Fruit fly (Drosophila melanogaster) whole organism, embryonic: ENCODE measurements around the gene CG42852.

ENCODE experiments used
- Aef1 ChIP-seq: fragments of 200-800 bp; sonication (Bioruptor generic); IDR thresholded peaks from 3 replicates; pipeline ENCODE4 v1.3.6; 2022; ENCODE audit warnings: missing biosample characterization, missing genetic modification characterization
- Atf3 ChIP-seq: fragments of 200-800 bp; sonication (Bioruptor generic); optimal IDR thresholded peaks from 3 replicates; lab custom pipeline; 2016; ENCODE audit warnings: missing biosample characterization, missing genetic modification characterization
- Awh ChIP-seq: fragments of 200-800 bp; sonication (Bioruptor generic); IDR thresholded peaks from 2 replicates; pipeline ENCODE4, ENCODE4 v1.3.6; 2022; ENCODE audit warnings: missing biosample characterization, missing genetic modification characterization
- CG10321 ChIP-seq: fragments of 200-800 bp; sonication (Bioruptor generic); IDR thresholded peaks from 2 replicates; pipeline ENCODE4 v1.3.6; 2022; ENCODE audit warnings: missing biosample characterization, missing genetic modification characterization
- CG12219 ChIP-seq: fragments of 200-800 bp; sonication (Bioruptor generic); optimal IDR thresholded peaks from 3 replicates; lab custom pipeline; 2018; ENCODE audit warnings: missing biosample characterization, mild to moderate bottlenecking, missing genetic modification characterization
- CG12299 ChIP-seq: fragments of 200-800 bp; sonication (Bioruptor generic); optimal IDR thresholded peaks from 2 replicates; lab custom pipeline; 2018; ENCODE audit warnings: missing biosample characterization, mild to moderate bottlenecking, missing genetic modification characterization
- CG1233 ChIP-seq: fragments of 200-800 bp; sonication (Bioruptor generic); optimal IDR thresholded peaks from 4 replicates; lab custom pipeline; 2018; ENCODE audit warnings: missing biosample characterization, mild to moderate bottlenecking, missing genetic modification characterization
- CG13287 ChIP-seq: fragments of 200-800 bp; sonication (Bioruptor generic); IDR thresholded peaks from 2 replicates; pipeline ENCODE4 v1.3.6; 2022; ENCODE audit warnings: missing biosample characterization, missing genetic modification characterization; ENCODE audit not compliant: partially characterized antibody
- CG14667 ChIP-seq: fragments of 200-800 bp; sonication (Bioruptor generic); IDR thresholded peaks from 2 replicates; pipeline ENCODE4 v1.3.6; 2022; ENCODE audit warnings: missing biosample characterization, missing genetic modification characterization
- CG1647 ChIP-seq: fragments of 200-800 bp; sonication (Bioruptor generic); optimal IDR thresholded peaks from 3 replicates; lab custom pipeline; 2016; ENCODE audit warnings: missing biosample characterization, missing genetic modification characterization
- CG33213 ChIP-seq: fragments of 200-800 bp; sonication (Bioruptor generic); optimal IDR thresholded peaks from 3 replicates; lab custom pipeline; 2016; ENCODE audit warnings: missing biosample characterization, missing genetic modification characterization
- CG34224 ChIP-seq: fragments of 200-800 bp; sonication (Bioruptor generic); IDR thresholded peaks from 3 replicates; pipeline ENCODE4 v1.3.6; 2022; ENCODE audit warnings: missing biosample characterization, missing genetic modification characterization; ENCODE audit not compliant: partially characterized antibody
- CG3726 ChIP-seq: fragments of 200-800 bp; sonication (Bioruptor generic); IDR thresholded peaks from 3 replicates; pipeline ENCODE4, ENCODE4 v1.3.6; 2022; ENCODE audit warnings: missing biosample characterization, missing genetic modification characterization
- CG42726 ChIP-seq: fragments of 200-800 bp; sonication (Bioruptor generic); IDR thresholded peaks from 2 replicates; pipeline ENCODE4 v1.3.6; 2022; ENCODE audit warnings: missing biosample characterization, missing genetic modification characterization; ENCODE audit not compliant: partially characterized antibody
- CG4820 ChIP-seq: fragments of 200-800 bp; sonication (Bioruptor generic); optimal IDR thresholded peaks from 3 replicates; lab custom pipeline; 2016; ENCODE audit warnings: missing biosample characterization, missing genetic modification characterization
- CG5953 ChIP-seq: fragments of 200-800 bp; sonication (Bioruptor generic); IDR thresholded peaks from 2 replicates; pipeline ENCODE4 v1.3.6; 2022; ENCODE audit warnings: missing biosample characterization, missing genetic modification characterization
- CG6175 ChIP-seq: fragments of 200-800 bp; sonication (Bioruptor generic); IDR thresholded peaks from 3 replicates; pipeline ENCODE4 v1.3.6; 2022; ENCODE audit warnings: missing biosample characterization, missing genetic modification characterization
- CG7928 ChIP-seq: fragments of 200-800 bp; sonication (Bioruptor generic); optimal IDR thresholded peaks from 2 replicates; lab custom pipeline; 2017; ENCODE audit warnings: missing biosample characterization, mild to moderate bottlenecking, missing genetic modification characterization
- CG8388 ChIP-seq: fragments of 200-800 bp; sonication (Bioruptor generic); optimal IDR thresholded peaks from 2 replicates; lab custom pipeline; 2019; ENCODE audit warnings: missing biosample characterization, mild to moderate bottlenecking, missing genetic modification characterization, moderate library complexity
- CG9215 ChIP-seq: fragments of 200-800 bp; sonication (Bioruptor generic); IDR thresholded peaks from 2 replicates; pipeline ENCODE4 v1.3.6; 2022; ENCODE audit warnings: missing biosample characterization, missing genetic modification characterization
- CG9932 ChIP-seq: fragments of 200-800 bp; sonication (Bioruptor generic); IDR thresholded peaks from 2 replicates; pipeline ENCODE4 v1.3.6; 2022; ENCODE audit warnings: missing biosample characterization, missing genetic modification characterization
- Chrac-16 ChIP-seq: fragments of 200-800 bp; sonication (Bioruptor generic); optimal IDR thresholded peaks from 3 replicates; lab custom pipeline; 2016; ENCODE audit warnings: missing biosample characterization, missing genetic modification characterization
- Dll ChIP-seq: fragments of 200-800 bp; sonication (Bioruptor generic); IDR thresholded peaks from 4 replicates; pipeline ENCODE4 v1.3.6; 2022; ENCODE audit warnings: missing biosample characterization, missing genetic modification characterization; ENCODE audit not compliant: partially characterized antibody
- Elba2 ChIP-seq: fragments of 200-800 bp; sonication (Bioruptor generic); optimal IDR thresholded peaks from 3 replicates; lab custom pipeline; 2016; ENCODE audit warnings: missing biosample characterization, missing genetic modification characterization
- HmgD ChIP-seq: fragments of 200-800 bp; sonication (Bioruptor generic); optimal IDR thresholded peaks from 3 replicates; lab custom pipeline; 2016; ENCODE audit warnings: missing biosample characterization, missing genetic modification characterization
- Jarid2 ChIP-seq: fragments of 200-800 bp; sonication (Bioruptor generic); optimal IDR thresholded peaks from 3 replicates; lab custom pipeline; 2017; ENCODE audit warnings: mild to moderate bottlenecking, missing biosample characterization, missing genetic modification reagents, missing genetic modification characterization
- MBD-R2 ChIP-seq: fragments of 200-800 bp; sonication (Bioruptor generic); IDR thresholded peaks from 2 replicates; pipeline ENCODE4 v1.3.6; 2022; ENCODE audit warnings: missing biosample characterization, missing genetic modification characterization
- NC2α ChIP-seq: fragments of 200-800 bp; sonication (Bioruptor generic); optimal IDR thresholded peaks from 2 replicates; lab custom pipeline; 2016; ENCODE audit warnings: missing biosample characterization, missing genetic modification characterization
- Nf-YB ChIP-seq: fragments of 200-800 bp; sonication (Bioruptor generic); optimal IDR thresholded peaks from 3 replicates; lab custom pipeline; 2019; ENCODE audit warnings: missing biosample characterization, mild to moderate bottlenecking, missing genetic modification characterization, moderate library complexity
- Ssrp ChIP-seq: fragments of 200-800 bp; sonication (Bioruptor generic); optimal IDR thresholded peaks from 2 replicates; lab custom pipeline; 2018; ENCODE audit warnings: missing biosample characterization, mild to moderate bottlenecking, missing genetic modification characterization, moderate library complexity
- abd-A ChIP-seq: fragments of 200-800 bp; sonication (Bioruptor generic); optimal IDR thresholded peaks from 3 replicates; lab custom pipeline; 2019; ENCODE audit warnings: missing biosample characterization, mild to moderate bottlenecking, missing genetic modification characterization, moderate library complexity
- ci ChIP-seq: fragments of 200-800 bp; sonication (Bioruptor generic); IDR thresholded peaks from 3 replicates; pipeline ENCODE4 v1.3.6; 2022; ENCODE audit warnings: missing biosample characterization, missing genetic modification characterization
- corto ChIP-seq: fragments of 200-800 bp; sonication (Bioruptor generic); optimal IDR thresholded peaks from 2 replicates; lab custom pipeline; 2016; ENCODE audit warnings: missing biosample characterization, mild to moderate bottlenecking, missing genetic modification characterization, moderate library complexity
- croc ChIP-seq: fragments of 200-800 bp; sonication (Bioruptor generic); conservative IDR thresholded peaks from 3 replicates; pipeline ENCODE4 v1.3.6; 2022; ENCODE audit warnings: missing biosample characterization, missing genetic modification characterization
- dati ChIP-seq: fragments of 200-800 bp; sonication (Bioruptor generic); IDR thresholded peaks from 2 replicates; pipeline ENCODE4 v1.3.6; 2022; ENCODE audit warnings: missing biosample characterization, missing genetic modification characterization
- dpn ChIP-seq, 2 experiments: fragments of 200-800 bp; sonication (Bioruptor generic); optimal IDR thresholded peaks; 3 replicates each; lab custom pipeline; 2016; ENCODE audit warnings: missing biosample characterization in 2 of 2, missing genetic modification characterization in 2 of 2
- gcm2 ChIP-seq: fragments of 200-800 bp; sonication (Bioruptor generic); optimal IDR thresholded peaks from 2 replicates; lab custom pipeline; 2016; ENCODE audit warnings: missing biosample characterization, missing genetic modification characterization
- grau ChIP-seq: fragments of 200-800 bp; optimal IDR thresholded peaks from 3 replicates; lab custom pipeline; 2019; ENCODE audit warnings: missing biosample characterization, mild to moderate bottlenecking, missing genetic modification characterization, moderate library complexity
- gt ChIP-seq: fragments of 200-800 bp; sonication (Bioruptor generic); IDR thresholded peaks from 2 replicates; pipeline ENCODE4 v1.3.6; 2022; ENCODE audit warnings: missing biosample characterization, missing genetic modification characterization
- hbn ChIP-seq: fragments of 200-800 bp; sonication (Bioruptor generic); IDR thresholded peaks from 2 replicates; pipeline ENCODE4 v1.3.6; 2022; ENCODE audit warnings: missing biosample characterization, missing genetic modification characterization; ENCODE audit not compliant: partially characterized antibody
- ken ChIP-seq: fragments of 200-800 bp; sonication (Bioruptor generic); IDR thresholded peaks from 3 replicates; pipeline ENCODE4 v1.3.6; 2022; ENCODE audit warnings: missing biosample characterization, missing genetic modification characterization
- klu ChIP-seq: fragments of 200-800 bp; sonication (Bioruptor generic); IDR thresholded peaks from 2 replicates; pipeline ENCODE4 v1.3.6; 2022; ENCODE audit warnings: missing biosample characterization, missing genetic modification characterization
- knrl ChIP-seq: fragments of 200-800 bp; sonication (Bioruptor generic); IDR thresholded peaks from 3 replicates; pipeline ENCODE4 v1.3.6; 2022; ENCODE audit warnings: missing biosample characterization, missing genetic modification characterization; ENCODE audit not compliant: partially characterized antibody
- nerfin-2 ChIP-seq: fragments of 200-800 bp; sonication (Bioruptor generic); IDR thresholded peaks from 2 replicates; pipeline ENCODE4 v1.3.6; 2022; ENCODE audit warnings: missing biosample characterization, missing genetic modification characterization; ENCODE audit not compliant: partially characterized antibody
- nom ChIP-seq: fragments of 200-800 bp; sonication (Bioruptor generic); optimal IDR thresholded peaks from 2 replicates; lab custom pipeline; 2017; ENCODE audit warnings: missing biosample characterization, missing genetic modification characterization, mild to moderate bottlenecking, moderate library complexity, missing genetic modification reagents
- pum ChIP-seq: fragments of 200-800 bp; sonication (Bioruptor generic); optimal IDR thresholded peaks from 2 replicates; lab custom pipeline; 2016; ENCODE audit warnings: missing biosample characterization, missing genetic modification characterization
- run ChIP-seq: fragments of 200-800 bp; sonication (Bioruptor generic); optimal IDR thresholded peaks from 3 replicates; lab custom pipeline; 2018; ENCODE audit warnings: missing biosample characterization, mild to moderate bottlenecking, missing genetic modification characterization
- slp2 ChIP-seq: fragments of 200-800 bp; sonication (Bioruptor generic); optimal IDR thresholded peaks from 2 replicates; lab custom pipeline; 2016; ENCODE audit warnings: missing biosample characterization, missing genetic modification characterization
- tll ChIP-seq, 2 experiments: fragments of 200-800 bp in 1 of 2; fragments of >200 bp in 1 of 2; sonication (Bioruptor generic) in 1 of 2; optimal IDR thresholded peaks; 2 replicates each; lab custom pipeline; 2017 to 2019; ENCODE audit warnings: missing biosample characterization in 2 of 2, missing genetic modification characterization in 2 of 2, mild to moderate bottlenecking in 1 of 2, moderate library complexity in 1 of 2
- vfl ChIP-seq: fragments of 200-800 bp; sonication (Bioruptor generic); optimal IDR thresholded peaks from 2 replicates; lab custom pipeline; 2016; ENCODE audit warnings: missing biosample characterization, missing genetic modification characterization
- zen ChIP-seq: fragments of 200-800 bp; sonication (Bioruptor generic); optimal IDR thresholded peaks from 3 replicates; lab custom pipeline; 2018; ENCODE audit warnings: missing biosample characterization, mild to moderate bottlenecking, missing genetic modification characterization, moderate library complexity

CG42852 gene

DNA sequence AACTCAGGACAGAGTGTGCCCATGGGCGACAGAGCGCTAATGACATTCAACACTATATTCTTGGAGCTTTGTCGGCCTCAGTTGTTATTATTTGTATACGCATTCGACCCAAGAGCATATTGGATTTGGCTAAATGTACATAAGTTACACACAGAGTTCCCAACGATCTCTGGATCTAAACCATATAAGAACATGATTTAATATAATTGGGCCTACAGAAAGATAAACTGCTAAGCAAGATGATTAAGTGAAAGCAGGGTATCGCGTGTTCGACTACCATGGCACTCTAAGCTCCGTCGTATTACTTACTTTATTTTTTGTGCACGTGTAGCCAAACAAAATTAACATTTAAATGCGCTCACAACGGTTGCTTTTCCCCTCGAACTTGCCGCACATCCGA, 5.0 kb downstream of the CG42852 start (continued):
- TF ChIP-seq CG12299 (tag; lab: Kevin White, UChicago), result no peak
- TF ChIP-seq corto, result no peak
- TF ChIP-seq Elba2 (GFP tag; lab: Kevin White, UChicago), result no peak
- TF ChIP-seq gcm2 (GFP tag; lab: Kevin White, UChicago), result no peak
- TF ChIP-seq abd-A, result no peak
- no peak for TF ChIP-seq CG13287 (GFP tag; lab: Robert Waterston, UW)
- TF ChIP-seq grau (tag; lab: Kevin White, UChicago), result peak; percentile 44
- peak; percentile 32 for TF ChIP-seq slp2
- no peak for TF ChIP-seq CG34224 (GFP tag; lab: Robert Waterston, UW)
- no peak for TF ChIP-seq CG1233 (GFP tag; lab: Kevin White, UChicago)
- TF ChIP-seq klu (GFP tag; lab: Robert Waterston, UW), result no peak
- TF ChIP-seq Atf3 (GFP tag; lab: Kevin White, UChicago), result no peak
- no peak for TF ChIP-seq Aef1
- no peak for TF ChIP-seq CG14667 (GFP tag; lab: Robert Waterston, UW)
- TF ChIP-seq vfl (GFP tag; lab: Kevin White, UChicago), result no peak
- peak; percentile 51 for TF ChIP-seq Ssrp (tag; lab: Kevin White, UChicago)
- TF ChIP-seq CG5953 (GFP tag; lab: Robert Waterston, UW), result no peak
- TF ChIP-seq CG7928 (GFP tag; lab: Kevin White, UChicago), result no peak
- TF ChIP-seq ci, result 0 out of 3 replicates have a peak, but pooled peaks have one; percentile 45
- no peak for TF ChIP-seq MBD-R2 (GFP tag; lab: Robert Waterston, UW)
- TF ChIP-seq CG6175 (GFP tag; lab: Robert Waterston, UW), result no peak
- TF ChIP-seq croc (GFP tag; lab: Robert Waterston, UW), result no peak; the same call in 2 of the 3 replicates
- no peak for TF ChIP-seq CG9932 (GFP tag; lab: Robert Waterston, UW)
- peak; percentile 34 for TF ChIP-seq CG8388 (GFP tag; lab: Kevin White, UChicago)
- no peak for TF ChIP-seq CG9215 (GFP tag; lab: Robert Waterston, UW)
- no peak for TF ChIP-seq CG42726 (GFP tag; lab: Robert Waterston, UW)
- TF ChIP-seq CG33213 (GFP tag; lab: Kevin White, UChicago), result no peak
- no peak for TF ChIP-seq zen
- TF ChIP-seq CG12219 (GFP tag; lab: Kevin White, UChicago), result peak; percentile 23
- no peak for TF ChIP-seq Jarid2 (GFP tag; lab: Kevin White, UChicago)
- no peak for TF ChIP-seq tll (GFP tag; optimal IDR thresholded peaks at IDR 0.05; lab: Kevin White, UChicago)
- TF ChIP-seq nerfin-2 (GFP tag; lab: Robert Waterston, UW), result no peak
- TF ChIP-seq run (tag; lab: Kevin White, UChicago), result no peak
- TF ChIP-seq CG3726 (GFP tag; lab: Robert Waterston, UW), result no peak
- no peak for TF ChIP-seq Nf-YB
- TF ChIP-seq hbn (GFP tag; lab: Robert Waterston, UW), result no peak
- peak; percentile 7 for TF ChIP-seq NC2α (GFP tag; lab: Kevin White, UChicago)
- TF ChIP-seq dati (GFP tag; lab: Robert Waterston, UW), result no peak
- TF ChIP-seq knrl (GFP tag; lab: Robert Waterston, UW), result no peak
- TF ChIP-seq ken (GFP tag; lab: Robert Waterston, UW), result no peak; the same call in 1 of the 3 replicates
- TF ChIP-seq CG1647 (GFP tag; lab: Kevin White, UChicago), result no peak
- no peak for TF ChIP-seq HmgD (GFP tag; lab: Kevin White, UChicago)
- TF ChIP-seq Dll (GFP tag; lab: Robert Waterston, UW), result no peak
- peak; percentile 31 for TF ChIP-seq pum
- TF ChIP-seq gt (GFP tag; lab: Robert Waterston, UW), result no peak
- no peak for TF ChIP-seq nom (GFP tag; lab: Kevin White, UChicago)
- no peak for TF ChIP-seq CG10321
- TF ChIP-seq Chrac-16, result peak; percentile 29
- TF ChIP-seq Awh (GFP tag; lab: Robert Waterston, UW), result no peak
- TF ChIP-seq CG4820, result peak; percentile 21
- TF ChIP-seq dpn (GFP tag; optimal IDR thresholded peaks at IDR 0.05; lab: Kevin White, UChicago), result peak in 1 of 2 experiments; percentile 32
